Worm (Caenorhabditis elegans): Measurements from ENCODE around the gene C13A2.4.

- no peak for TF ChIP-seq him-1 (tag; optimal IDR thresholded peaks at IDR 0.05)
- no peak for TF ChIP-seq W03F9.2 (tag; optimal IDR thresholded peaks at IDR 0.05)
- no peak for TF ChIP-seq dao-5 (tag; optimal IDR thresholded peaks at IDR 0.05)
Measured at ce11 chrV:7328092-7328491, 48.9 kb downstream of the C13A2.4 start, which contains the start of gene clec-7.
